Worm (Caenorhabditis elegans): Measurements from ENCODE around the gene glb-6.

glb-6 gene

ce11 chrV:5610186-5610585 is 39.9 kb upstream of the glb-6 start:
- TF ChIP-seq nhr-77 (tag; optimal IDR thresholded peaks at IDR 0.05) (no peak), nhr-25 (tag; optimal IDR thresholded peaks at IDR 0.05) (no peak), unc-55 (GFP tag; optimal IDR thresholded peaks at IDR 0.05) (no peak), sma-3 (GFP tag; optimal IDR thresholded peaks at IDR 0.05) (no peak), elt-1 (tag; optimal IDR thresholded peaks at IDR 0.05) (no peak), alr-1 (tag; optimal IDR thresholded peaks at IDR 0.05) (no peak), ama-1 (optimal IDR thresholded peaks at IDR 0.05) (no peak), Y55F3AM.14 (GFP tag; optimal IDR thresholded peaks at IDR 0.05) (no peak), lsy-2 (tag; optimal IDR thresholded peaks at IDR 0.05) (no peak), nhr-23 (tag; optimal IDR thresholded peaks at IDR 0.05) (no peak), unc-62 (GFP tag; optimal IDR thresholded peaks at IDR 0.05) (no peak), zag-1 (tag; optimal IDR thresholded peaks at IDR 0.05) (no peak), ztf-11 (tag; optimal IDR thresholded peaks at IDR 0.05) (no peak), nhr-21 (tag; optimal IDR thresholded peaks at IDR 0.05) (no peak), fos-1 (tag; optimal IDR thresholded peaks at IDR 0.05) (no peak)

ce11 chrV:5606255-5606654 is 35.9 kb upstream of the glb-6 start, which contains the start of gene CD4.1:
Gene CD4.1, plus strand, starts transcription at chrV:5606555.
- no peak for TF ChIP-seq ceh-82 (tag; optimal IDR thresholded peaks at IDR 0.05)
- no peak for TF ChIP-seq unc-62 (GFP tag; optimal IDR thresholded peaks at IDR 0.05)
- no peak for TF ChIP-seq nhr-12 (tag; optimal IDR thresholded peaks at IDR 0.05)
- TF ChIP-seq nhr-25 (tag; optimal IDR thresholded peaks at IDR 0.05): no peak
- no peak for TF ChIP-seq ztf-1 (GFP tag; conservative IDR thresholded peaks at IDR 0.05)
- TF ChIP-seq sma-9 (GFP tag; optimal IDR thresholded peaks at IDR 0.05): no peak
- TF ChIP-seq sma-9 (tag; optimal IDR thresholded peaks at IDR 0.05): no peak
- TF ChIP-seq mdl-1 (tag; optimal IDR thresholded peaks at IDR 0.05): no peak
- no peak for TF ChIP-seq lin-13 (GFP tag; optimal IDR thresholded peaks at IDR 0.05)
- TF ChIP-seq nhr-237 (tag; optimal IDR thresholded peaks at IDR 0.05): no peak
- TF ChIP-seq gmeb-1 (tag; optimal IDR thresholded peaks at IDR 0.05): no peak
- no peak for TF ChIP-seq skn-1 (tag; optimal IDR thresholded peaks at IDR 0.05)

- TF ChIP-seq mbf-1 (tag; optimal IDR thresholded peaks at IDR 0.05) (no peak), lsy-2 (tag; optimal IDR thresholded peaks at IDR 0.05) (no peak), nhr-129 (tag; optimal IDR thresholded peaks at IDR 0.05) (no peak), unc-55 (GFP tag; optimal IDR thresholded peaks at IDR 0.05) (no peak), sem-4 (tag; optimal IDR thresholded peaks at IDR 0.05) (no peak), nhr-21 (tag; optimal IDR thresholded peaks at IDR 0.05) (no peak), mdl-1 (tag; optimal IDR thresholded peaks at IDR 0.05) (no peak)
Measured at ce11 chrV:5601263-5601662, 30.9 kb upstream of the glb-6 start, which contains the start of gene CD4.8. Gene CD4.8, minus strand, starts transcription at chrV:5601363.

DNA sequence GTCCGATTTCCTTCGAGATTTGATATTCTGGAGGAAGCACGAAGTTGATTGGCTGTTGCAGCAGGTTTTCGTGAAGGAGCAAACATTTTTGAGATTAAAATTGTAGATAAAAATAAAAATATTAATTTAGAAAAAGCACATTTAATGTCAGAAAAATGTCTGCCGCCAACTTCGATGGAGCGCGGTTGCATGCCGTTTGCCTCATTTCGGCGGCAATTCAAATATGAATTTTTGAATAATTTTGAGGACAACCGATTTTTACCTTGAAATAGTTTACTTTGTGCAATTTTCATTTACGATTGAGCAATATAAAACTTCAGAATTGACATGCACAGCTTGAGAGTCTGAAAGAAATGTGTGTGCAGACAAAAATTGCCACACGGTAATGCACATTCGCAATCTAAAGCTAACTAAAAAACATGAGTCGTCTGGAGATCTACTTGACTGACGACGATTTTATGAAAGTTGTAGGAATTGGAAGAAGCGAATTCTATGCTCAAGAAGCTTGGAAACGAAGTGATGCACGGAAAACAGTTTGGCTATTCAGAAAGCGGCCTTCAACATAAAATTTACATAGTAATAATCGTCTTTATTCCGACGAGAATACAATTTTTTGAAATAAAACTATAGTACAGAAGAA is 26.2 kb upstream of the glb-6 start, which contains the start of gene zhit-1:
Gene zhit-1, minus strand, starts transcription at position 161 of the 640 bp plus-strand sequence.
- TF ChIP-seq dmd-4 (tag; optimal IDR thresholded peaks at IDR 0.05): no peak
- no peak for TF ChIP-seq nhr-77 (tag; optimal IDR thresholded peaks at IDR 0.05)
- TF ChIP-seq lin-11 (tag; optimal IDR thresholded peaks at IDR 0.05): no peak
- peak in 1 of 2 experiments; percentile 58 for TF ChIP-seq lsy-2 (tag; optimal IDR thresholded peaks at IDR 0.05)
- no peak for TF ChIP-seq ceh-82 (tag; optimal IDR thresholded peaks at IDR 0.05)
- no peak for TF ChIP-seq ceh-16 (tag; optimal IDR thresholded peaks at IDR 0.05)
- no peak for TF ChIP-seq ZK546.5 (tag; optimal IDR thresholded peaks at IDR 0.05)
- TF ChIP-seq unc-62 (GFP tag; optimal IDR thresholded peaks at IDR 0.05): no peak
- TF ChIP-seq gmeb-1 (tag; optimal IDR thresholded peaks at IDR 0.05): peak; percentile 93
- TF ChIP-seq nhr-237 (tag; optimal IDR thresholded peaks at IDR 0.05): no peak
- TF ChIP-seq unc-39 (tag; optimal IDR thresholded peaks at IDR 0.05): no peak
- no peak for TF ChIP-seq F13H6.1 (tag; optimal IDR thresholded peaks at IDR 0.05)
- TF ChIP-seq aly-2 (tag; optimal IDR thresholded peaks at IDR 0.05): no peak
- TF ChIP-seq nhr-23 (tag; optimal IDR thresholded peaks at IDR 0.05): no peak
- no peak for TF ChIP-seq fos-1 (tag; optimal IDR thresholded peaks at IDR 0.05)
- no peak for TF ChIP-seq R02D3.7 (tag; optimal IDR thresholded peaks at IDR 0.05)
- no peak for TF ChIP-seq peb-1 (tag; optimal IDR thresholded peaks at IDR 0.05)
- TF ChIP-seq nhr-25 (tag; optimal IDR thresholded peaks at IDR 0.05): no peak
- TF ChIP-seq ztf-1 (GFP tag; conservative IDR thresholded peaks at IDR 0.05): no peak
- no peak for TF ChIP-seq elt-1 (tag; optimal IDR thresholded peaks at IDR 0.05)
- no peak for TF ChIP-seq lin-39 (tag; optimal IDR thresholded peaks at IDR 0.05)
- TF ChIP-seq elt-3 (tag; optimal IDR thresholded peaks at IDR 0.05): no peak
- TF ChIP-seq mbf-1 (tag; optimal IDR thresholded peaks at IDR 0.05): no peak
- no peak for TF ChIP-seq ztf-4 (tag; optimal IDR thresholded peaks at IDR 0.05)
- TF ChIP-seq crh-2 (tag; optimal IDR thresholded peaks at IDR 0.05): no peak
- TF ChIP-seq ama-1 (optimal IDR thresholded peaks at IDR 0.05): no peak
- no peak for TF ChIP-seq nhr-11 (tag; optimal IDR thresholded peaks at IDR 0.05)
- TF ChIP-seq nhr-129 (tag; optimal IDR thresholded peaks at IDR 0.05): peak; percentile 1
- no peak for TF ChIP-seq ztf-11 (tag; optimal IDR thresholded peaks at IDR 0.05)
- peak; percentile 11 for TF ChIP-seq lin-13 (GFP tag; optimal IDR thresholded peaks at IDR 0.05)
- no peak for TF ChIP-seq nhr-10 (tag; optimal IDR thresholded peaks at IDR 0.05)
- TF ChIP-seq unc-55 (GFP tag; optimal IDR thresholded peaks at IDR 0.05): peak; percentile 56
- no peak for TF ChIP-seq sma-3 (GFP tag; optimal IDR thresholded peaks at IDR 0.05)
- no peak for TF ChIP-seq nhr-6 (tag; optimal IDR thresholded peaks at IDR 0.05)
- TF ChIP-seq nhr-21 (tag; optimal IDR thresholded peaks at IDR 0.05): no peak
- no peak for TF ChIP-seq zag-1 (tag; optimal IDR thresholded peaks at IDR 0.05)
- TF ChIP-seq sem-4 (tag; optimal IDR thresholded peaks at IDR 0.05): no peak
- no peak for TF ChIP-seq alr-1 (tag; optimal IDR thresholded peaks at IDR 0.05)

All from whole organism, L2 larva.